Worm (Caenorhabditis elegans) whole organism, L3 larva: ENCODE measurements around the gene F54H5.3.

ENCODE experiments used
- R02D3.7 ChIP-seq: fragments of 150-350 bp; optimal IDR thresholded peaks from 2 replicates; lab custom pipeline; 2014; ENCODE audit warnings: missing biosample characterization, missing genetic modification characterization
- ZK546.5 ChIP-seq: sonication (generic microtip); optimal IDR thresholded peaks from 2 replicates; lab custom pipeline; 2017; ENCODE audit warnings: missing biosample characterization, missing genetic modification characterization
- aly-2 ChIP-seq: fragments of 150-350 bp; optimal IDR thresholded peaks from 2 replicates; lab custom pipeline; 2014; ENCODE audit warnings: missing biosample characterization, missing genetic modification characterization
- ama-1 ChIP-seq: fragments of 150-350 bp; optimal IDR thresholded peaks from 2 replicates; lab custom pipeline; 2018
- ceh-82 ChIP-seq: fragments of 150-350 bp; optimal IDR thresholded peaks from 2 replicates; lab custom pipeline; 2014; ENCODE audit warnings: missing biosample characterization, missing genetic modification characterization
- ceh-9 ChIP-seq: sonication (generic microtip); optimal IDR thresholded peaks from 2 replicates; lab custom pipeline; 2018; ENCODE audit warnings: missing biosample characterization, missing genetic modification characterization
- egl-27 ChIP-seq: sonication (generic microtip); optimal IDR thresholded peaks from 4 replicates; lab custom pipeline; 2017; ENCODE audit warnings: missing biosample characterization, missing genetic modification reagents, missing genetic modification characterization
- elt-2 ChIP-seq: sonication (generic microtip); optimal IDR thresholded peaks from 2 replicates; lab custom pipeline; 2016; ENCODE audit warnings: missing genetic modification reagents, mild to moderate bottlenecking, missing genetic modification characterization, missing compliant biosample characterization
- elt-3 ChIP-seq, 3 experiments: fragments of 150-350 bp in 1 of 3; sonication (generic microtip) in 2 of 3; optimal IDR thresholded peaks; 2 replicates in 2 of 3; 4 replicates in 1 of 3; lab custom pipeline; 2014 to 2017; ENCODE audit warnings: missing biosample characterization in 3 of 3, missing genetic modification characterization in 3 of 3
- eor-1 ChIP-seq, 2 experiments: fragments of 150-350 bp; optimal IDR thresholded peaks; 2 replicates each; lab custom pipeline; 2014 to 2018; ENCODE audit warnings: missing biosample characterization in 2 of 2, missing genetic modification characterization in 2 of 2
- fkh-10 ChIP-seq: sonication (generic microtip); optimal IDR thresholded peaks from 2 replicates; lab custom pipeline; 2017; ENCODE audit warnings: missing biosample characterization, missing genetic modification reagents, missing genetic modification characterization
- fkh-2 ChIP-seq: fragments of 150-350 bp; optimal IDR thresholded peaks from 2 replicates; lab custom pipeline; 2014; ENCODE audit warnings: missing biosample characterization, missing genetic modification reagents, missing genetic modification characterization
- fos-1 ChIP-seq: fragments of 150-350 bp; optimal IDR thresholded peaks from 2 replicates; lab custom pipeline; 2014; ENCODE audit warnings: missing biosample characterization, missing genetic modification characterization
- hmg-11 ChIP-seq: sonication (generic microtip); optimal IDR thresholded peaks from 2 replicates; lab custom pipeline; 2016; ENCODE audit warnings: missing genetic modification characterization, missing compliant biosample characterization
- jun-1 ChIP-seq: fragments of 150-350 bp; optimal IDR thresholded peaks from 2 replicates; lab custom pipeline; 2014; ENCODE audit warnings: missing biosample characterization, missing genetic modification reagents, missing genetic modification characterization
- lin-39 ChIP-seq: fragments of 150-350 bp; optimal IDR thresholded peaks from 2 replicates; lab custom pipeline; 2018; ENCODE audit warnings: missing biosample characterization, missing genetic modification reagents, missing genetic modification characterization
- mdl-1 ChIP-seq: fragments of 150-350 bp; optimal IDR thresholded peaks from 2 replicates; lab custom pipeline; 2014; ENCODE audit warnings: missing biosample characterization, missing genetic modification characterization
- mml-1 ChIP-seq: fragments of 150-350 bp; sonication (generic microtip); optimal IDR thresholded peaks from 3 replicates; lab custom pipeline; 2014; ENCODE audit warnings: missing biosample characterization, missing genetic modification characterization
- nhr-11 ChIP-seq: fragments of 150-350 bp; optimal IDR thresholded peaks from 2 replicates; lab custom pipeline; 2014; ENCODE audit warnings: missing biosample characterization, missing genetic modification characterization
- nhr-12 ChIP-seq: fragments of 150-350 bp; optimal IDR thresholded peaks from 2 replicates; lab custom pipeline; 2014; ENCODE audit warnings: missing biosample characterization, missing genetic modification characterization
- nhr-237 ChIP-seq: fragments of 150-350 bp; optimal IDR thresholded peaks from 2 replicates; lab custom pipeline; 2014; ENCODE audit warnings: missing biosample characterization, missing genetic modification characterization
- nhr-25 ChIP-seq: sonication (generic microtip); optimal IDR thresholded peaks from 2 replicates; lab custom pipeline; 2017; ENCODE audit warnings: missing biosample characterization, missing genetic modification characterization
- nhr-28 ChIP-seq: fragments of 150-350 bp; optimal IDR thresholded peaks from 2 replicates; lab custom pipeline; 2014; ENCODE audit warnings: missing biosample characterization, missing genetic modification characterization
- nhr-43 ChIP-seq: sonication (generic microtip); optimal IDR thresholded peaks from 2 replicates; lab custom pipeline; 2016; ENCODE audit warnings: mild to moderate bottlenecking, missing genetic modification characterization, missing compliant biosample characterization; ENCODE audit not compliant: poor library complexity, severe bottlenecking
- nhr-67 ChIP-seq: fragments of 150-350 bp; optimal IDR thresholded peaks from 2 replicates; lab custom pipeline; 2014; ENCODE audit warnings: missing biosample characterization, missing genetic modification characterization
- nhr-76 ChIP-seq: fragments of 150-350 bp; sonication (generic microtip); optimal IDR thresholded peaks from 5 replicates; lab custom pipeline; 2014; ENCODE audit warnings: missing biosample characterization, missing genetic modification characterization
- nhr-77 ChIP-seq: fragments of 150-350 bp; optimal IDR thresholded peaks from 2 replicates; lab custom pipeline; 2014; ENCODE audit warnings: missing biosample characterization, missing genetic modification characterization
- pha-4 ChIP-seq: fragments of 150-350 bp; optimal IDR thresholded peaks from 2 replicates; lab custom pipeline; 2014; ENCODE audit warnings: missing biosample characterization, missing genetic modification reagents, missing genetic modification characterization
- pqm-1 ChIP-seq: fragments of 150-350 bp; optimal IDR thresholded peaks from 2 replicates; lab custom pipeline; 2017; ENCODE audit warnings: missing biosample characterization, missing genetic modification characterization, inconsistent platforms
- sea-2 ChIP-seq: fragments of 150-350 bp; sonication (generic microtip); optimal IDR thresholded peaks from 4 replicates; lab custom pipeline; 2014; ENCODE audit warnings: missing biosample characterization, missing genetic modification reagents, missing genetic modification characterization
- skn-1 ChIP-seq: fragments of 150-350 bp; optimal IDR thresholded peaks from 2 replicates; lab custom pipeline; 2014; ENCODE audit warnings: missing biosample characterization, missing genetic modification characterization
- unc-39 ChIP-seq: sonication (generic microtip); optimal IDR thresholded peaks from 4 replicates; lab custom pipeline; 2017; ENCODE audit warnings: missing biosample characterization, missing genetic modification characterization
- unc-62 ChIP-seq: fragments of 150-350 bp; sonication (generic microtip); optimal IDR thresholded peaks from 4 replicates; lab custom pipeline; 2014; ENCODE audit warnings: missing biosample characterization, missing genetic modification reagents, missing genetic modification characterization
- zag-1 ChIP-seq: fragments of 150-350 bp; optimal IDR thresholded peaks from 2 replicates; lab custom pipeline; 2014; ENCODE audit warnings: missing biosample characterization, missing genetic modification characterization

F54H5.3 gene

ce11 chrII:6588605-6589292 is 33.2 kb upstream of the F54H5.3 start, which contains the start of gene icd-1 (continued):
- TF ChIP-seq hmg-11 (tag; lab: Kevin White, UChicago): peak; percentile 84

- TF ChIP-seq hmg-11 (tag; lab: Kevin White, UChicago) (no peak), nhr-67 (tag; lab: Kevin White, UChicago) (no peak), fkh-2 (tag; lab: Kevin White, UChicago) (no peak), nhr-77 (tag; lab: Kevin White, UChicago) (no peak), elt-3 (tag; optimal IDR thresholded peaks at IDR 0.05; lab: Kevin White, UChicago) (no peak), ceh-82 (tag; lab: Kevin White, UChicago) (no peak), nhr-28 (tag; lab: Kevin White, UChicago) (no peak), R02D3.7 (tag; lab: Kevin White, UChicago) (no peak), elt-2 (tag; lab: Kevin White, UChicago) (no peak), ZK546.5 (tag; lab: Kevin White, UChicago) (no peak), jun-1 (tag; lab: Kevin White, UChicago) (no peak), nhr-76 (tag; lab: Kevin White, UChicago) (no peak), nhr-237 (tag; lab: Kevin White, UChicago) (no peak), fkh-10 (GFP tag; lab: Kevin White, UChicago) (no peak), egl-27 (tag; lab: Kevin White, UChicago) (no peak), skn-1 (tag; lab: Kevin White, UChicago) (no peak), pha-4 (peak; percentile 21), nhr-25 (tag; lab: Kevin White, UChicago) (no peak), mdl-1 (tag; lab: Kevin White, UChicago) (no peak), fos-1 (peak; percentile 19), pqm-1 (tag; lab: Kevin White, UChicago) (peak; percentile 49)
These were observed 32.6 kb upstream of the F54H5.3 start, which contains the start of gene vps-32.1 for ce11 chrII:6589408-6589807. Gene vps-32.1 (plus strand): TSS chrII:6589708.

ce11 chrII:6591000-6591399 is 31.0 kb upstream of the F54H5.3 start:
- TF ChIP-seq R02D3.7 (tag; lab: Kevin White, UChicago) (no peak), ama-1 (peak; percentile 70)

ce11 chrII:6592251-6592650 is 29.7 kb upstream of the F54H5.3 start, which contains the start of gene C56C10.9:
Gene C56C10.9 (minus strand): TSS chrII:6592351.
- TF ChIP-seq nhr-12 (no peak), eor-1 (tag; optimal IDR thresholded peaks at IDR 0.05; lab: Kevin White, UChicago) (no peak), nhr-25 (tag; lab: Kevin White, UChicago) (no peak), mml-1 (tag; lab: Kevin White, UChicago) (no peak), nhr-76 (tag; lab: Kevin White, UChicago) (no peak), unc-39 (no peak), ceh-9 (no peak)

ce11 chrII:6594151-6594550 is 27.8 kb upstream of the F54H5.3 start, which contains the start of gene aipr-1:
Gene aipr-1 (minus strand): TSS chrII:6594251.
- TF ChIP-seq unc-62 (GFP tag; lab: Kevin White, UChicago) (no peak), nhr-12 (no peak), zag-1 (no peak), aly-2 (tag; lab: Kevin White, UChicago) (no peak), nhr-28 (tag; lab: Kevin White, UChicago) (no peak), skn-1 (tag; lab: Kevin White, UChicago) (no peak), sea-2 (GFP tag; lab: Kevin White, UChicago) (no peak), nhr-237 (tag; lab: Kevin White, UChicago) (no peak), fos-1 (no peak), nhr-25 (tag; lab: Kevin White, UChicago) (no peak), egl-27 (tag; lab: Kevin White, UChicago) (no peak), hmg-11 (tag; lab: Kevin White, UChicago) (no peak), lin-39 (tag; lab: Kevin White, UChicago) (no peak), nhr-11 (no peak), nhr-43 (tag; lab: Kevin White, UChicago) (no peak), elt-2 (tag; lab: Kevin White, UChicago) (no peak)
- TF ChIP-seq, all 47 proteins: peak for 0
